Fruit fly (Drosophila melanogaster): ENCODE measurements around the gene SecS.

- TF ChIP-seq Myc (optimal IDR thresholded peaks at IDR 0.05) (no peak), Sin3A (optimal IDR thresholded peaks at IDR 0.05) (no peak), insv (optimal IDR thresholded peaks at IDR 0.05) (no peak), psq (optimal IDR thresholded peaks at IDR 0.05) (no peak)
Measured at dm6 chr3R:5594878-5595277, 6.4 kb upstream of the SecS start.
